Worm (Caenorhabditis elegans): ENCODE data around the gene T22C8.1.

Gene T22C8.1

ce11 chrII:8612470-8612869 is at the start of gene T22C8.1:
T22C8.1 (plus strand) TSS chrII:8612770.
- no peak for TF ChIP-seq unc-62 (GFP tag; optimal IDR thresholded peaks at IDR 0.05)

DNA sequence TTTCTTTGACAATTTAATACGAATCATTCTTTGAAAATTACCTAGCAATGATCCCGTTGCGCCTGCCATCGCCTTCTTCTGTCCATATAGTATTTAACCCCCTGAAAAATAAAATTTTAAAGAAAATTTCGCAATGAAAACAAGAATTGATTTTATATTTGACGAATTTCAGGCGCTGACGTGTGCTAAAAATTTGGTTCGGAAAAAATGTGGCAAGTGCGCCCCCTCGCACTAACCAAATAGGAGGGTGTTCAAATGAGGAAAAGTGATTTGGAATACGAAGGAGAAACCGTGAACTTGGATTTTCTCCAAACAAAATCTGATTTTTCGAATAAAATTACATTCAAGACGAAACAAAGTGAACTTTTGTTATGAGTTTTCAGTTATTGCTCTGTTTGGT is 46.5 kb upstream of the T22C8.1 start, which contains the start of gene stc-1:
Gene stc-1 (minus strand): TSS at position 101 of the 400 bp plus-strand sequence.
- TF ChIP-seq unc-62 (GFP tag; optimal IDR thresholded peaks at IDR 0.05) = no peak

DNA sequence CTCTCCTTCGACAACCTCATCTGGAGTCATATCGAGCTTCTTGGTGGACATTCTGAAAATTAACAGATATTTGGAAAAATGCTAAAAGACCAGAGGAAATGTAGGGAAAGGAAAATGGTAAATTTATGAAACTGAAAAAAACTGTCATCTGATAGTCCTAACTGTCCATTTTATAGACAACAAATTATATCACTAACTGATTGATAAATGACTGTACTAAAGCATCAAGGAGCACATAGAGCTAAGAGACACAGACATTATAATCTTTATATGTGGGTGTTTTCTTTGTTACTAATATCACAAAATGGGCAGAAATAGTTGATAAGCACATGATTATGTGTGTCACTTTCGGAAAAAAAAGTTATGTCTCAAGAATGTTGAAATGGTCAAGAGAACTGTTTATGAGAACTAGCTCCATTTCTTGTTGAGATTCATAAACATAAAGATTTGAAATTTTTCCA is 45.7 kb upstream of the T22C8.1 start, which contains the start of gene F54C9.3:
Gene F54C9.3 (minus strand): TSS at position 51 of the 461 bp plus-strand sequence.
- TF ChIP-seq unc-62 (GFP tag; optimal IDR thresholded peaks at IDR 0.05) = no peak

DNA sequence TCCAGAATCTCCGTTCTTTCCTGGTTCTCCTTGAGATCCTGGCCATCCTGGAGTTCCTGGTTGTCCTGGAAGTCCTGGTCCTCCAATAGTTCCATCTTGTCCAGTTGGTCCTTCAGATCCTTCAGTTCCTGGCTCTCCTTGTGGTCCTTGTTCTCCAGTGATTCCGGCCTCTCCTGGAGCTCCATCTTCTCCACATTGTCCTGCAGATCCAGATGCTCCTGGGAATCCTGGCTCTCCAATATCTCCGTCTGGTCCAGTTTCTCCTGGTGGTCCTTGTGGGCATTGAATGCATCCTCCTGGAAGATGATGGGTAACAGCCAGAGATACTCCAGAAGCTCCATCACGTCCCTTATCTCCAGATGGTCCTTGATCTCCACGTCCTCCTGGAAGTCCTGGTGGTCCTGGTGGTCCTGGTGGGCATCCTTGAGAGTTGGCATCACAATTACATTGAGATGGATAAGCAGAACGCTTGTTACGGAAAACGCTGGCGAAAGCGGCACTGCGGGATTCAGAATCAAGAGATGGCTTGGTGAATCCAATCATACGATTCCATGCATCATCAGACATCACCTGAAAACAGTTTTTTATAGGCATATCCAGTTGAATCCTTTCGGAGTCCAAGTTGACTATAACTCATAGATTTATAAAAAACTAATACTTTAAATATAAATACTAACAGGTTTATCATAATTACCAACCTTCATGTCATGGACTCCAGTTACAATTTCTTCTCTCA is 44.2 kb upstream of the T22C8.1 start:
- no peak for TF ChIP-seq unc-62 (GFP tag; optimal IDR thresholded peaks at IDR 0.05)

- TF ChIP-seq unc-62 (GFP tag; optimal IDR thresholded peaks at IDR 0.05) = no peak
Measured at ce11 chrII:8569038-8569977, 43.3 kb upstream of the T22C8.1 start, which contains the start of the genes col-38 and rpl-5. col-38 (minus strand) TSS chrII:8569088. rpl-5 (plus strand) TSS chrII:8569927.

ce11 chrII:8570977-8571376 is 41.6 kb upstream of the T22C8.1 start, which contains the start of gene bcs-1:
bcs-1 (plus strand) TSS chrII:8571085.
- no peak for TF ChIP-seq unc-62 (GFP tag; optimal IDR thresholded peaks at IDR 0.05)

- no peak for TF ChIP-seq unc-62 (GFP tag; optimal IDR thresholded peaks at IDR 0.05)
Measured at ce11 chrII:8573044-8573443, 39.5 kb upstream of the T22C8.1 start, which contains the start of gene F54C9.7. F54C9.7 (plus strand) TSS chrII:8573344.

- no peak for TF ChIP-seq unc-62 (GFP tag; optimal IDR thresholded peaks at IDR 0.05)
Measured at ce11 chrII:8575184-8575583, 37.4 kb upstream of the T22C8.1 start, which contains the start of gene puf-5. puf-5 (plus strand) TSS chrII:8575541.

DNA sequence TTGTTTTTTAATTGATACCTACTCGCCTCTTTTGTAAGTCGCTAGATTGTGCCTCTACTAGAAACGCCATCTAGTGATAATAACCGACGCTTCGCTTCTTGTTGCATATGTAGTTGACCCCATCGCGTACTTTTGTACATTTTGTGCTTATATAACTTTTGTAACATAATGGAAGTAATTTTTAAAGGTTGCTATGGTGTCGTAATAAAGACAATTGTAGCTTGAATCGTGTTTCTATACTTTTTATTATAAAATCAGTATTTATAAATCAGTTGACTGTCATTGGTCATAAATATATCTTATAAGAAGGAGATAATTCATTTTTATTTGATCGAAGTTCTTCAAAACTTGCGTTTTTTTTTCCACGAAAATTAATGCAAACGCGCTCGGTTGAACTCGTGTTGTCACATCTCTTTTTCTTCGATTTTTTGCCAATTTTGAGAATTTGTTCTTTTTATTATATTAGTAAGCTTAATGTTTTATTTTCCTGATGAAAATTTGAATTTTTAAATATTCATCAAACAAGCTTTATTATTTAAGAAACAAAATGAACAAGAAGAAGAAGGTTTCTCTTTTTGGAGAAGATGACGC is 35.0 kb upstream of the T22C8.1 start, which contains the start of gene F54C9.9:
Gene F54C9.9 (plus strand): TSS at position 541 of the 591 bp plus-strand sequence.
- TF ChIP-seq unc-62 (GFP tag; optimal IDR thresholded peaks at IDR 0.05) = no peak

- no peak for TF ChIP-seq unc-62 (GFP tag; optimal IDR thresholded peaks at IDR 0.05)
Measured at ce11 chrII:8581700-8582099, 30.9 kb upstream of the T22C8.1 start, which contains the start of gene arl-1. arl-1 (plus strand) TSS chrII:8582000.

DNA sequence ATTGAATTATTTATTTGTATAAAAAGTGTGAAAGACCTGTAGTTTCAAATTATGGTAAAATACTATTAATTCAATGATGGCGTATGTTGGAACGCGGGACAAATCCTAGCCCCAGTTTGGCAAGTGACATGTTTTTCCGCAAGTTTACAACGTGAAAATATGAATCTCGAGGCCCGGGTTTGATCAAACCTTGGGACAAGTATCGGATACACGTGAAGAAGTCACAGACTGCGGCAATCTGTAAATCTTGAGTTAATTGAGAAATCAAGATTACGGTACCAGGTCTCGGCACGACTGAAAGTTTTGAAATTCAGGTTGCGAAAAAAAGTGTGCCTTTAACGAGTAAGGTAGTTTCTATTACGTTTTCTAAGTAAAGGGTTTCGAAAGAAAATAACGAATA is 29.5 kb upstream of the T22C8.1 start:
- no peak for TF ChIP-seq unc-62 (GFP tag; optimal IDR thresholded peaks at IDR 0.05)

- TF ChIP-seq unc-62 (GFP tag; optimal IDR thresholded peaks at IDR 0.05) = no peak
Measured at ce11 chrII:8585036-8585627, 27.4 kb upstream of the T22C8.1 start, which contains the start of gene F54C9.11. F54C9.11 (minus strand) TSS chrII:8585086.

- TF ChIP-seq unc-62 (GFP tag; optimal IDR thresholded peaks at IDR 0.05) = no peak
Measured at ce11 chrII:8585921-8586320, 26.6 kb upstream of the T22C8.1 start.

- TF ChIP-seq unc-62 (GFP tag; optimal IDR thresholded peaks at IDR 0.05) = no peak
Measured at ce11 chrII:8587660-8588230, 24.8 kb upstream of the T22C8.1 start.

ce11 chrII:8588442-8588841 is 24.1 kb upstream of the T22C8.1 start:
- TF ChIP-seq unc-62 (GFP tag; optimal IDR thresholded peaks at IDR 0.05) = no peak

All from whole organism, dauer.